Worm (Caenorhabditis elegans): Measurements from ENCODE around the gene ogr-2.

ogr-2 gene

DNA sequence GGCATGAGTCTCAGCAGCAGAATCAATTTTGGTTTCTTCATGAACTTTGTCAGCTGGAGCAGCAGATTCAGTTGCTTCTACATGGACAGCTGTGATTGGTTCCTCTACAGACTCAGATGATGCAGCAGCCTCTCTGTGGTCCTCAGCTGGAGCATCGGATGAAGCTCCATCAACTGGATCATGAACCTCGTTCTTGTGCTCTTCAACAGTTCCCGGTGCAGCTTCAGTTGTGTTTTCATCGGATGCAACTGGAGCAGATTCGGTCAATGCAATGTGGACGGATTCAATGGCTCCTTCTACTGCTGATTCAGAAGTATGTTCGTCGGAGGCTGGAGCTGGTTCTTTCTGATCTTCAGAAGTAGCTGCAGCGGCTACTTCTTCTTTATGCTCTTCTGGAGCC is 26.6 kb upstream of the ogr-2 start:
- TF ChIP-seq unc-130 (GFP tag; optimal IDR thresholded peaks at IDR 0.05) (no peak), lin-38 (GFP tag; IDR thresholded peaks at IDR 0.05) (no peak), egl-27 (tag; optimal IDR thresholded peaks at IDR 0.05) (no peak), T26A8.4 (GFP tag; IDR thresholded peaks at IDR 0.05) (no peak), unc-62 (GFP tag; optimal IDR thresholded peaks at IDR 0.05 in 1 of 2) (peak in 1 of 2 experiments; percentile 72), unc-62 (tag; optimal IDR thresholded peaks at IDR 0.05) (no peak), nhr-237 (tag; optimal IDR thresholded peaks at IDR 0.05) (no peak), snpc-1.2 (GFP tag; IDR thresholded peaks at IDR 0.05) (no peak), mxl-3 (GFP tag; optimal IDR thresholded peaks at IDR 0.05) (no peak)

DNA sequence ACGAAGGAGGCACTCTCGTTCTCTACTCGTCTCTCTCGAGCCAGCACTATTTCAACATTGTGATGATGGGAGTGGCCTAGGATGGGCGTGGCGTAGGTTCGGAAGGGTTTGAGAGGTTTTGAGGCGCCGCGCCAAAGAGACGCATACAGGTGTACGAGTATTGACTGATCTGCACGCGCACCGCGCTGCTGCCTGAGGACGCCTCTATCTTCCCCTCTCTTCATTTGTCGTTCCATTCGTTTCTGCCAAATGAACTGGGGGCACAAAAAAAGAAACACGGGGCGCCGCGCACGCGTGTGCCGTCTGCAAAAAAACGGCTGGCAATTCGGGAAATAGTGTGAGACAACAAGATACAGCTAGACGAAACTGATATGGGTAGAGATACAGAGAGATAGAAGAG is 24.9 kb upstream of the ogr-2 start, which contains the start of gene lec-2:
Gene lec-2, minus strand, starts transcription at position 171 of the 400 bp plus-strand sequence.
- TF ChIP-seq nhr-76 (tag; optimal IDR thresholded peaks at IDR 0.05) (no peak), nhr-11 (tag; optimal IDR thresholded peaks at IDR 0.05) (peak; percentile 65), rbr-2 (tag; optimal IDR thresholded peaks at IDR 0.05) (peak; percentile 51), D1046.2 (GFP tag; IDR thresholded peaks at IDR 0.05) (0 out of 2 replicates have a peak, but pooled peaks have one; percentile 14), zfp-3 (GFP tag; conservative IDR thresholded peaks at IDR 0.05) (no peak), hlh-30 (tag; optimal IDR thresholded peaks at IDR 0.05; ENCODE audit: insufficient read depth) (peak; percentile 55), lin-1 (GFP tag; IDR thresholded peaks at IDR 0.05) (no peak), egl-27 (tag; optimal IDR thresholded peaks at IDR 0.05) (peak; percentile 15), spr-1 (tag; optimal IDR thresholded peaks at IDR 0.05) (no peak), nhr-48 (tag; optimal IDR thresholded peaks at IDR 0.05) (peak; percentile 41), dmd-6 (GFP tag; IDR thresholded peaks at IDR 0.05) (peak; percentile 56), mdl-1 (tag; optimal IDR thresholded peaks at IDR 0.05) (peak; percentile 29 to 80), fkh-10 (GFP tag; optimal IDR thresholded peaks at IDR 0.05) (no peak), egl-43 (GFP tag; IDR thresholded peaks at IDR 0.05) (peak; percentile 54; the same call in 1 of the 2 replicates), dmd-8 (GFP tag; IDR thresholded peaks at IDR 0.05) (0 out of 2 replicates have a peak, but pooled peaks have one; percentile 21), nhr-41 (GFP tag; IDR thresholded peaks at IDR 0.05) (no peak), nhr-237 (tag; optimal IDR thresholded peaks at IDR 0.05) (no peak), mep-1 (tag; optimal IDR thresholded peaks at IDR 0.05) (peak; percentile 11), ama-1 (optimal IDR thresholded peaks at IDR 0.05) (no peak), hmg-1.1 (GFP tag; IDR thresholded peaks at IDR 0.05) (peak; percentile 77), dve-1 (tag; optimal IDR thresholded peaks at IDR 0.05; ENCODE audit: insufficient read depth) (peak; percentile 10), unc-39 (tag; optimal IDR thresholded peaks at IDR 0.05) (no peak), php-3 (GFP tag; IDR thresholded peaks at IDR 0.05) (0 out of 2 replicates have a peak, but pooled peaks have one; percentile 22), set-16 (GFP tag; IDR thresholded peaks at IDR 0.05) (peak; percentile 63), ceh-20 (GFP tag; IDR thresholded peaks at IDR 0.05) (0 out of 2 replicates have a peak, but pooled peaks have one; percentile 34), snpc-4 (tag; optimal IDR thresholded peaks at IDR 0.05) (no peak), ces-1 (GFP tag; optimal IDR thresholded peaks at IDR 0.05) (no peak), hlh-11 (tag; optimal IDR thresholded peaks at IDR 0.05) (peak; percentile 55), aha-1 (tag) (peak; percentile 84), nhr-28 (tag; optimal IDR thresholded peaks at IDR 0.05) (peak; percentile 42), spr-3 (GFP tag; optimal IDR thresholded peaks at IDR 0.05) (peak; percentile 7), zip-2 (tag; optimal IDR thresholded peaks at IDR 0.05) (no peak), tra-1 (GFP tag; IDR thresholded peaks at IDR 0.05) (0 out of 2 replicates have a peak, but pooled peaks have one; percentile 43), mxl-3 (GFP tag; optimal IDR thresholded peaks at IDR 0.05) (peak; percentile 91), gei-8 (GFP tag; optimal IDR thresholded peaks at IDR 0.05) (peak; percentile 65)
